Worm (Caenorhabditis elegans) whole organism, young adult: ENCODE results near the gene K09E9.7.

Experiments used
- D2030.7 ChIP-seq: fragments of 200-800 bp; sonication (Bioruptor generic); IDR thresholded peaks from 2 replicates; pipeline ENCODE4 v1.3.6; 2022; ENCODE audit warnings: missing genetic modification reagents, missing genetic modification characterization, missing compliant biosample characterization
- F49E8.2 ChIP-seq: sonication (generic microtip); optimal IDR thresholded peaks from 3 replicates; lab custom pipeline; 2017; ENCODE audit warnings: missing genetic modification characterization, mild to moderate bottlenecking, missing compliant biosample characterization, antibody characterized with exemption, moderate library complexity; ENCODE audit not compliant: insufficient read depth
- lin-40 ChIP-seq: sonication (generic microtip); optimal IDR thresholded peaks from 2 replicates; lab custom pipeline; 2016; ENCODE audit warnings: missing genetic modification characterization, mild to moderate bottlenecking, missing compliant biosample characterization, missing genotype, missing genetic modification reagents
- nfya-1 ChIP-seq: sonication (generic microtip); optimal IDR thresholded peaks from 2 replicates; lab custom pipeline; 2017; ENCODE audit warnings: antibody characterized with exemption, missing compliant biosample characterization, missing genetic modification characterization, borderline replicate concordance; ENCODE audit not compliant: insufficient read depth

DNA sequence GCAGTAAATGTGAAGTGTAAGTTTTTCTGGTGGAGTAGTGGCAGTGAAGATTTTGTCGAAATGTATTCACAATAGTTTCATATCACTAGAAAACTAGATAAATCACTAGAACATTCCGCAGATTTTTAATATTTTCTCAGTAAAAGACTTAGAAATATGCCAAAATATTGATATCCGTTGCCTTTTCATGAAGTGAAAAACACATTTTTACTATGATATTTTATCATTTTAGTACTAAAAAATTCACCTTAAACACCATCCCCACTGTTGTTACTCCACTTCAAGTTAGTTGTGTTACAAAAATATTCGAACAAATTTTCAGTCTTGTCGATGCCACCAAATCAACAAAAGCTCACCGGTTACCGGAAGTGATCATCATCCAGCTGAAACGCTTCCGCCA, 47.3 kb upstream of the K09E9.7 start:
- TF ChIP-seq nfya-1 (no peak), D2030.7 (GFP tag; lab: Robert Waterston, UW) (no peak), F49E8.2 (no peak), lin-40 (no peak)
